Worm (Caenorhabditis elegans): ENCODE data around the gene F26F4.2.

Gene F26F4.2

ce11 chrIII:4873395-4873794 is 37.7 kb upstream of the F26F4.2 start:
- TF ChIP-seq unc-42 (tag; optimal IDR thresholded peaks at IDR 0.05): no peak
- TF ChIP-seq dmd-4 (tag; optimal IDR thresholded peaks at IDR 0.05; ENCODE audit: borderline replicate concordance): no peak
- no peak for TF ChIP-seq hlh-30 (tag; optimal IDR thresholded peaks at IDR 0.05; ENCODE audit: insufficient read depth)
- no peak for TF ChIP-seq K02D7.2 (tag; optimal IDR thresholded peaks at IDR 0.05)
- no peak for TF ChIP-seq ceh-2 (tag; optimal IDR thresholded peaks at IDR 0.05)
- TF ChIP-seq elt-2 (tag; optimal IDR thresholded peaks at IDR 0.05): no peak
- no peak for TF ChIP-seq fkh-10 (GFP tag; optimal IDR thresholded peaks at IDR 0.05)

- TF ChIP-seq hlh-6 (tag; optimal IDR thresholded peaks at IDR 0.05) (no peak), unc-3 (GFP tag; conservative IDR thresholded peaks at IDR 0.05) (no peak), unc-3 (tag; optimal IDR thresholded peaks at IDR 0.05) (no peak), elt-2 (tag; optimal IDR thresholded peaks at IDR 0.05) (no peak), ets-4 (tag; optimal IDR thresholded peaks at IDR 0.05) (no peak), ceh-19 (GFP tag; optimal IDR thresholded peaks at IDR 0.05) (no peak), C38D4.7 (GFP tag; optimal IDR thresholded peaks at IDR 0.05) (no peak), zip-5 (tag; optimal IDR thresholded peaks at IDR 0.05) (no peak)
These were observed 36.4 kb upstream of the F26F4.2 start, which contains the start of gene C35D10.12 for ce11 chrIII:4874671-4875070. Gene C35D10.12, minus strand, starts transcription at chrIII:4874771.

ce11 chrIII:4875663-4876062 is 35.4 kb upstream of the F26F4.2 start:
- peak; percentile 24 for TF ChIP-seq ceh-31 (tag; optimal IDR thresholded peaks at IDR 0.05)
- no peak for TF ChIP-seq syd-9 (tag; optimal IDR thresholded peaks at IDR 0.05)
- no peak for TF ChIP-seq ztf-16 (tag; optimal IDR thresholded peaks at IDR 0.05)
- TF ChIP-seq pqm-1 (tag; optimal IDR thresholded peaks at IDR 0.05): no peak
- no peak for TF ChIP-seq unc-42 (tag; optimal IDR thresholded peaks at IDR 0.05)

ce11 chrIII:4878281-4878680 is 32.8 kb upstream of the F26F4.2 start, which contains the start of the genes tost-1 and arx-6:
Gene tost-1, minus strand, starts transcription at chrIII:4878311.
Gene arx-6, plus strand, starts transcription at chrIII:4878658.
- no peak for TF ChIP-seq gmeb-2 (tag; optimal IDR thresholded peaks at IDR 0.05)
- TF ChIP-seq unc-42 (tag; optimal IDR thresholded peaks at IDR 0.05): peak; percentile 22
- TF ChIP-seq elt-2 (tag; optimal IDR thresholded peaks at IDR 0.05): peak; percentile 21
- no peak for TF ChIP-seq ztf-16 (tag; optimal IDR thresholded peaks at IDR 0.05)

- TF ChIP-seq sox-2 (GFP tag; IDR thresholded peaks at IDR 0.05): no peak
- TF ChIP-seq K09A11.1 (tag; optimal IDR thresholded peaks at IDR 0.05; ENCODE audit: insufficient read depth): no peak
- TF ChIP-seq hlh-13 (GFP tag; optimal IDR thresholded peaks at IDR 0.05): no peak
- TF ChIP-seq K02D7.2 (tag; optimal IDR thresholded peaks at IDR 0.05): no peak
- TF ChIP-seq ceh-24 (tag; optimal IDR thresholded peaks at IDR 0.05): no peak
- no peak for TF ChIP-seq ceh-9 (tag; optimal IDR thresholded peaks at IDR 0.05)
- no peak for TF ChIP-seq dve-1 (tag; optimal IDR thresholded peaks at IDR 0.05)
- no peak for TF ChIP-seq elt-4 (tag; optimal IDR thresholded peaks at IDR 0.05)
- TF ChIP-seq ceh-31 (tag; optimal IDR thresholded peaks at IDR 0.05): no peak
- TF ChIP-seq fkh-6 (tag; optimal IDR thresholded peaks at IDR 0.05): no peak
- TF ChIP-seq ceh-30 (tag; optimal IDR thresholded peaks at IDR 0.05): no peak
- TF ChIP-seq Y22D7AL.16 (tag; optimal IDR thresholded peaks at IDR 0.05): no peak
- TF ChIP-seq ceh-34 (tag; optimal IDR thresholded peaks at IDR 0.05): no peak
- TF ChIP-seq unc-55 (GFP tag; optimal IDR thresholded peaks at IDR 0.05): no peak
- TF ChIP-seq che-1 (tag; optimal IDR thresholded peaks at IDR 0.05): no peak
- TF ChIP-seq ets-4 (tag; optimal IDR thresholded peaks at IDR 0.05): no peak
These were observed 31.6 kb upstream of the F26F4.2 start, which contains the start of gene C35D10.1 for ce11 chrIII:4879445-4879844. Gene C35D10.1, plus strand, starts transcription at chrIII:4879745.

ce11 chrIII:4881955-4882354 is 29.1 kb upstream of the F26F4.2 start:
- no peak for TF ChIP-seq pax-1 (tag; optimal IDR thresholded peaks at IDR 0.05)
- no peak for TF ChIP-seq nhr-232 (tag; optimal IDR thresholded peaks at IDR 0.05)
- no peak for TF ChIP-seq fkh-6 (tag; optimal IDR thresholded peaks at IDR 0.05)
- no peak for TF ChIP-seq pros-1 (tag; optimal IDR thresholded peaks at IDR 0.05)
- no peak for TF ChIP-seq unc-55 (GFP tag; optimal IDR thresholded peaks at IDR 0.05)
- no peak for TF ChIP-seq ceh-45 (GFP tag; IDR thresholded peaks at IDR 0.05)
- TF ChIP-seq K09A11.1 (tag; optimal IDR thresholded peaks at IDR 0.05; ENCODE audit: insufficient read depth): no peak
